Fruit fly (Drosophila melanogaster) whole organism, prepupa: ENCODE measurements around the gene ct.

ENCODE experiments used
- Blimp-1 ChIP-seq: fragments of 200-800 bp; sonication (Bioruptor generic); optimal IDR thresholded peaks from 3 replicates; lab custom pipeline; 2017; ENCODE audit warnings: missing biosample characterization, missing genetic modification characterization, mild to moderate bottlenecking, moderate library complexity, missing genetic modification reagents
- CG11762 ChIP-seq: fragments of 200-800 bp; sonication (Bioruptor generic); optimal IDR thresholded peaks from 3 replicates; lab custom pipeline; 2016; ENCODE audit warnings: missing biosample characterization, missing genetic modification characterization; ENCODE audit not compliant: insufficient read depth
- CG1621 ChIP-seq: fragments of 200-800 bp; sonication (Bioruptor generic); optimal IDR thresholded peaks from 3 replicates; lab custom pipeline; 2018; ENCODE audit warnings: missing biosample characterization, mild to moderate bottlenecking, missing genetic modification characterization
- CG34406 ChIP-seq: fragments of 200-800 bp; sonication (Bioruptor generic); optimal IDR thresholded peaks from 3 replicates; lab custom pipeline; 2016; ENCODE audit warnings: missing biosample characterization, missing genetic modification characterization
- Hr39 ChIP-seq: fragments of 200-800 bp; sonication (Bioruptor generic); optimal IDR thresholded peaks from 2 replicates; lab custom pipeline; 2016; ENCODE audit warnings: missing biosample characterization, missing genetic modification characterization

dm6 chrX:7696711-7697654, 88.8 kb downstream of the ct start:
- TF ChIP-seq Blimp-1 (GFP tag; lab: Kevin White, UChicago) (peak; percentile 86), Hr39 (GFP tag; lab: Kevin White, UChicago) (peak; percentile 95), CG1621 (peak; percentile 87), CG34406 (GFP tag; lab: Kevin White, UChicago) (peak; percentile 91), CG11762 (GFP tag; lab: Kevin White, UChicago) (peak; percentile 94)
